Worm (Caenorhabditis elegans) whole organism, young adult: ENCODE results near the gene str-199.

Source experiments
- B0019.2 ChIP-seq: fragments of 200-800 bp; sonication (Bioruptor generic); conservative IDR thresholded peaks from 2 replicates; pipeline ENCODE4 v1.3.6; 2022; ENCODE audit warnings: missing genetic modification reagents, missing genetic modification characterization, missing compliant biosample characterization
- C17E4.6 ChIP-seq: fragments of 200-800 bp; sonication (Bioruptor generic); IDR thresholded peaks from 2 replicates; pipeline ENCODE4 v1.3.6; 2022; ENCODE audit warnings: missing genetic modification reagents, missing genetic modification characterization, missing compliant biosample characterization
- F23B12.7 ChIP-seq: sonication (generic microtip); optimal IDR thresholded peaks from 2 replicates; lab custom pipeline; 2017; ENCODE audit warnings: missing genetic modification characterization, mild to moderate bottlenecking, missing compliant biosample characterization, antibody characterized with exemption, moderate library complexity; ENCODE audit not compliant: insufficient read depth
- F39B2.1 ChIP-seq: fragments of 200-800 bp; sonication (Bioruptor generic); IDR thresholded peaks from 2 replicates; pipeline ENCODE4 v1.3.6; 2022; ENCODE audit warnings: missing genetic modification reagents, missing genetic modification characterization, missing compliant biosample characterization
- F55B11.4 ChIP-seq: sonication (generic microtip); optimal IDR thresholded peaks from 2 replicates; lab custom pipeline; 2016; ENCODE audit warnings: missing compliant biosample characterization, missing genetic modification characterization, borderline replicate concordance; ENCODE audit not compliant: insufficient read depth
- F57A8.1 ChIP-seq: fragments of 200-800 bp; sonication (Bioruptor generic); optimal IDR thresholded peaks from 2 replicates; lab custom pipeline; 2018; ENCODE audit warnings: mild to moderate bottlenecking, missing genetic modification characterization, moderate library complexity, missing compliant biosample characterization
- Y53G8AR.9 ChIP-seq: fragments of 200-800 bp; sonication (Bioruptor generic); conservative IDR thresholded peaks from 2 replicates; pipeline ENCODE4 v1.3.6; 2022; ENCODE audit warnings: missing genetic modification reagents, missing genetic modification characterization, missing compliant biosample characterization
- Y56A3A.18 ChIP-seq: fragments of 200-800 bp; sonication (Bioruptor generic); IDR thresholded peaks from 2 replicates; pipeline ENCODE4 v1.3.6; 2022; ENCODE audit warnings: missing genetic modification reagents, missing genetic modification characterization, missing compliant biosample characterization
- ZK185.1 ChIP-seq: sonication (generic microtip); optimal IDR thresholded peaks from 2 replicates; lab custom pipeline; 2016; ENCODE audit warnings: mild to moderate bottlenecking, missing genetic modification characterization, missing compliant biosample characterization; ENCODE audit not compliant: poor library complexity, severe bottlenecking
- attf-5 ChIP-seq: fragments of 200-800 bp; sonication (Bioruptor generic); optimal IDR thresholded peaks from 2 replicates; lab custom pipeline; 2018; ENCODE audit warnings: mild to moderate bottlenecking, missing genetic modification characterization, missing compliant biosample characterization
- attf-6 ChIP-seq: fragments of 200-800 bp; sonication (Bioruptor generic); IDR thresholded peaks from 2 replicates; pipeline ENCODE4 v1.3.6; 2022; ENCODE audit warnings: missing genetic modification reagents, missing genetic modification characterization, missing compliant biosample characterization
- bed-1 ChIP-seq: fragments of 200-800 bp; sonication (Bioruptor generic); IDR thresholded peaks from 2 replicates; pipeline ENCODE4 v1.3.6; 2022; ENCODE audit warnings: missing genetic modification reagents, missing genetic modification characterization, missing compliant biosample characterization
- cebp-1 ChIP-seq, 2 experiments: fragments of 200-800 bp in 1 of 2; sonication (Bioruptor generic) in 1 of 2; sonication (generic microtip) in 1 of 2; IDR thresholded peaks in 1 of 2; optimal IDR thresholded peaks in 1 of 2; 2 replicates each; pipeline versions ENCODE4 v1.3.6 to Lab custom; 2017 to 2022; ENCODE audit warnings: missing compliant biosample characterization in 2 of 2, missing genetic modification characterization in 2 of 2, mild to moderate bottlenecking in 1 of 2, missing genetic modification reagents in 1 of 2, moderate library complexity in 1 of 2
- chd-7 ChIP-seq: sonication (generic microtip); optimal IDR thresholded peaks from 2 replicates; lab custom pipeline; 2016; ENCODE audit warnings: mild to moderate bottlenecking, missing genetic modification characterization, moderate library complexity, missing compliant biosample characterization
- gei-17 ChIP-seq: fragments of 200-800 bp; sonication (Bioruptor generic); optimal IDR thresholded peaks from 2 replicates; lab custom pipeline; 2018; ENCODE audit warnings: mild to moderate bottlenecking, missing genetic modification characterization, missing compliant biosample characterization
- hlh-26 ChIP-seq: fragments of 200-800 bp; sonication (Bioruptor generic); conservative IDR thresholded peaks from 2 replicates; pipeline ENCODE4 v1.3.6; 2022; ENCODE audit warnings: missing genetic modification reagents, missing genetic modification characterization, missing compliant biosample characterization
- hmg-20 ChIP-seq: fragments of 200-800 bp; sonication (Bioruptor generic); IDR thresholded peaks from 2 replicates; pipeline ENCODE4 v1.3.6; 2022; ENCODE audit warnings: missing genetic modification reagents, missing genetic modification characterization, missing compliant biosample characterization
- hsf-1 ChIP-seq: fragments of 200-800 bp; sonication (Bioruptor generic); IDR thresholded peaks from 2 replicates; pipeline ENCODE4 v1.3.6; 2022; ENCODE audit warnings: missing genetic modification reagents, missing genetic modification characterization, missing compliant biosample characterization
- lin-35 ChIP-seq, 3 experiments: fragments of 150-350 bp in 2 of 3; sonication (generic microtip) in 1 of 3; optimal IDR thresholded peaks; 2 replicates each; lab custom pipeline; 2014 to 2018; ENCODE audit warnings: missing biosample characterization in 3 of 3, missing genetic modification characterization in 3 of 3, missing genetic modification reagents in 3 of 3
- lir-1 ChIP-seq: fragments of 200-800 bp; sonication (Bioruptor generic); conservative IDR thresholded peaks from 2 replicates; pipeline ENCODE4 v1.3.6; 2022; ENCODE audit warnings: missing genetic modification reagents, missing genetic modification characterization, missing compliant biosample characterization
- madf-10 ChIP-seq: sonication (generic microtip); optimal IDR thresholded peaks from 2 replicates; lab custom pipeline; 2016; ENCODE audit warnings: mild to moderate bottlenecking, missing genetic modification characterization, missing compliant biosample characterization
- madf-8 ChIP-seq: fragments of 200-800 bp; sonication (Bioruptor generic); conservative IDR thresholded peaks from 2 replicates; pipeline ENCODE4 v1.3.6; 2022; ENCODE audit warnings: missing genetic modification reagents, missing genetic modification characterization, missing compliant biosample characterization
- mxl-1 ChIP-seq: sonication (generic microtip); optimal IDR thresholded peaks from 2 replicates; lab custom pipeline; 2016; ENCODE audit warnings: missing genetic modification characterization, missing compliant biosample characterization
- nhr-120 ChIP-seq: fragments of 200-800 bp; sonication (Bioruptor generic); IDR thresholded peaks from 2 replicates; pipeline ENCODE4 v1.3.6; 2022; ENCODE audit warnings: missing genetic modification characterization, missing compliant biosample characterization
- nhr-179 ChIP-seq: sonication (generic microtip); optimal IDR thresholded peaks from 2 replicates; lab custom pipeline; 2016; ENCODE audit warnings: mild to moderate bottlenecking, missing genetic modification characterization, missing compliant biosample characterization
- pbrm-1 ChIP-seq: fragments of 200-800 bp; sonication (Bioruptor generic); IDR thresholded peaks from 2 replicates; pipeline ENCODE4 v1.3.6; 2022; ENCODE audit warnings: missing genetic modification reagents, missing genetic modification characterization, missing compliant biosample characterization
- pha-4 ChIP-seq: fragments of 150-350 bp; sonication (generic microtip); optimal IDR thresholded peaks from 2 replicates; lab custom pipeline; 2014; ENCODE audit warnings: missing biosample characterization, missing genetic modification reagents, missing genetic modification characterization
- rcor-1 ChIP-seq: fragments of 200-800 bp; sonication (Bioruptor generic); IDR thresholded peaks from 2 replicates; pipeline ENCODE4 v1.3.6; 2022; ENCODE audit warnings: missing genetic modification reagents, missing genetic modification characterization, missing compliant biosample characterization
- rec-8 ChIP-seq, 2 experiments: sonication (generic microtip); optimal IDR thresholded peaks; 2 replicates each; lab custom pipeline; 2016; ENCODE audit warnings: mild to moderate bottlenecking in 2 of 2, missing genetic modification characterization in 2 of 2, missing genetic modification reagents in 2 of 2, missing genotype in 2 of 2, missing biosample characterization in 1 of 2, missing compliant biosample characterization in 1 of 2, moderate library complexity in 1 of 2
- rpc-1 ChIP-seq, 2 experiments: fragments of 150-350 bp in 1 of 2; sonication (generic microtip) in 1 of 2; optimal IDR thresholded peaks; 2 replicates each; lab custom pipeline; 2014 to 2018; ENCODE audit warnings: missing biosample characterization in 1 of 2, missing genetic modification characterization in 1 of 2, missing genetic modification reagents in 1 of 2, missing genotype in 1 of 2
- sdz-38 ChIP-seq: sonication (generic microtip); optimal IDR thresholded peaks from 2 replicates; lab custom pipeline; 2016; ENCODE audit warnings: missing genotype, missing genetic modification characterization, missing compliant biosample characterization
- snpc-4 ChIP-seq, 5 experiments: fragments of 150-350 bp in 1 of 5; sonication (generic microtip) in 4 of 5; optimal IDR thresholded peaks; 2 replicates each; lab custom pipeline; 2014 to 2018; ENCODE audit warnings: missing genetic modification characterization in 5 of 5, missing biosample characterization in 3 of 5, antibody characterized with exemption in 2 of 5, mild to moderate bottlenecking in 2 of 5, missing compliant biosample characterization in 2 of 5, missing genotype in 2 of 5, moderate library complexity in 2 of 5, missing genetic modification reagents in 1 of 5
- tlf-1 ChIP-seq: fragments of 200-800 bp; sonication (Bioruptor generic); optimal IDR thresholded peaks from 2 replicates; lab custom pipeline; 2018; ENCODE audit warnings: mild to moderate bottlenecking, missing genetic modification characterization, missing compliant biosample characterization
- unc-130 ChIP-seq: sonication (generic microtip); optimal IDR thresholded peaks from 2 replicates; lab custom pipeline; 2016; ENCODE audit warnings: missing genetic modification reagents, missing genetic modification characterization, missing compliant biosample characterization
- unc-62 ChIP-seq: fragments of 150-350 bp; optimal IDR thresholded peaks from 2 replicates; lab custom pipeline; 2014; ENCODE audit warnings: missing biosample characterization, missing genetic modification reagents, missing genetic modification characterization

Gene str-199

DNA sequence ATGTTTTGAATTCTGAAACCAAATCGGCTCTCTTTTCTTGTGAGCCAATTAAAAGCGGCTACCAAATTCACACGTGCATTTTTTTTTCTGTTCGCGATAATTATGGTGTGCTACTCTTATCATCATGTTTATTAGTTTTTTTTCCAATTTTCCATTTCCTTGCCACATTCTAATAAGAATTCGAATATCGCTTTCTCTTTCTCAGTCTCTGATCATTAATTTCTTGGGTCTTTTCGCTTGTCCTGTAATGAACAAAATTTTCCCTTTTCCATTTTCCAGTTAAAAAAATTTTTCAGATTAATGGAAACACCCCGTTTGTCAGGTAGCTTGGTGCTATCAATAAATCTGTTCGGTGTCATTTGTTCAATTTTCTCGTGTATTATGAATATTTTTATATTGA lies 18.7 kb downstream of the str-199 start, which contains the start of gene srbc-26:
Gene srbc-26 (plus strand): TSS at position 301 of the 400 bp plus-strand sequence.
- TF ChIP-seq ZK185.1 (tag; lab: Kevin White, UChicago), result no peak
- TF ChIP-seq pha-4 (tag; lab: Kevin White, UChicago), result no peak
- no peak for TF ChIP-seq lin-35 (GFP tag; optimal IDR thresholded peaks at IDR 0.05; lab: Kevin White, UChicago)
- no peak for TF ChIP-seq F57A8.1 (GFP tag; lab: Kevin White, UChicago)
- no peak for TF ChIP-seq unc-130 (GFP tag; lab: Kevin White, UChicago)
- no peak for TF ChIP-seq gei-17 (GFP tag; lab: Kevin White, UChicago)
- no peak for TF ChIP-seq attf-5 (GFP tag; lab: Kevin White, UChicago)
- no peak for TF ChIP-seq nhr-120 (GFP tag; lab: Robert Waterston, UW)
- TF ChIP-seq Y53G8AR.9, result no peak
- no peak for TF ChIP-seq B0019.2 (GFP tag; lab: Robert Waterston, UW)
- TF ChIP-seq nhr-179 (tag; lab: Kevin White, UChicago), result no peak
- TF ChIP-seq pbrm-1 (GFP tag; lab: Robert Waterston, UW), result no peak
- TF ChIP-seq madf-8 (GFP tag; lab: Robert Waterston, UW), result no peak
- no peak for TF ChIP-seq hmg-20 (GFP tag; lab: Robert Waterston, UW)
- no peak for TF ChIP-seq lir-1 (GFP tag; lab: Robert Waterston, UW)
- no peak for TF ChIP-seq hsf-1
- TF ChIP-seq chd-7 (tag; lab: Kevin White, UChicago), result no peak

DNA sequence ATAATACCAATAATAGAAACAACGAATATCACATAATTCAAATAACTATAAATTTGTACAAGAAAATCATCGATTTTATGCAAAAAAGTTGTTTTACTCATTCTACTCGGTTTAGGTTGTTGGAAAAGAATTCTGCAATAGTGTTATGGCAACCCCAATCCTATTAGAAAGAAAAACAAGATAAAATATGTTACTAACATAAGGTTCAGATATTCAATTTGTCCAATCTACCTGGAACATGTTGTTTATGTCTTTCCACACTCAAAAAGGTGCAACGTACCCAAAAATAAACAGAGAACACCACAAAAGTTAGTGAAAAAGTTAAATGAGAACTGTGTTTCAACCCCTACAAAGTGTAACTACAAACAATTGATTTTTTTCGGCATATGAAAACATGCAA lies 19.5 kb downstream of the str-199 start, which contains the start of gene srw-51:
Gene srw-51 (minus strand): TSS at position 101 of the 400 bp plus-strand sequence.
- TF ChIP-seq madf-10 (tag; lab: Kevin White, UChicago) (no peak), hlh-26 (GFP tag; lab: Robert Waterston, UW) (no peak), hsf-1 (no peak)
- TF ChIP-seq, all 124 proteins: peak for 0

DNA sequence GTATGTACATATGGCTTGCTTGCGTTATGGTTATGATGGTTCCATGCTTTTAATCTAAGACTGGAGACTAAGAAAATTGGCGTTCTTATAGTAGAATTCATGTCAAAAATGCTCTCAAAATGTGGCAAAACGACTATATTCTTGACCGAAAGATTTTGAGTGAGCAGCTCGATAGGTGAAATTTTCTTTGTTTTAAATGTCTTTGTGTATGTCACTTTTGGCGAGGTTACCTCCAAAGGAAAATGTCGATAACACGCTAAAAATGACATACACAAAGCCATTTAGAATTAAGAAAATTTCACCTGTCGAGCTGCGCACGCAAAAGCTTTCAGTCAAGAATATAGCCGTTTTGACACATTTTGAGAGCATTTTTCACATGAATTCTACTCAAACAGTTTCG lies 22.8 kb downstream of the str-199 start, which contains the start of gene srz-66:
Gene srz-66 (minus strand): TSS at position 101 of the 400 bp plus-strand sequence.
- TF ChIP-seq cebp-1 (GFP tag; IDR thresholded peaks at IDR 0.05; lab: Robert Waterston, UW) (no peak), cebp-1 (tag; optimal IDR thresholded peaks at IDR 0.05; lab: Kevin White, UChicago) (no peak), attf-6 (GFP tag; lab: Robert Waterston, UW) (no peak), Y56A3A.18 (no peak), sdz-38 (tag; lab: Kevin White, UChicago) (no peak), pbrm-1 (GFP tag; lab: Robert Waterston, UW) (no peak), mxl-1 (no peak), madf-8 (GFP tag; lab: Robert Waterston, UW) (no peak), bed-1 (no peak), rpc-1 (optimal IDR thresholded peaks at IDR 0.05; lab: Kevin White, UChicago) (no peak), rpc-1 (tag; optimal IDR thresholded peaks at IDR 0.05; lab: Kevin White, UChicago) (no peak), rec-8 (tag; optimal IDR thresholded peaks at IDR 0.05; lab: Kevin White, UChicago) (no peak), rcor-1 (no peak), snpc-4 (GFP tag; optimal IDR thresholded peaks at IDR 0.05; lab: Kevin White, UChicago) (no peak), snpc-4 (tag; optimal IDR thresholded peaks at IDR 0.05; lab: Kevin White, UChicago) (no peak), tlf-1 (GFP tag; lab: Kevin White, UChicago) (no peak), C17E4.6 (GFP tag; lab: Robert Waterston, UW) (no peak)

- TF ChIP-seq unc-62 (GFP tag; lab: Kevin White, UChicago), result no peak
- no peak for TF ChIP-seq nhr-120 (GFP tag; lab: Robert Waterston, UW)
- TF ChIP-seq F39B2.1, result no peak
- TF ChIP-seq lin-35 (GFP tag; optimal IDR thresholded peaks at IDR 0.05; lab: Kevin White, UChicago), result no peak
- TF ChIP-seq F55B11.4 (tag; lab: Kevin White, UChicago), result no peak
- no peak for TF ChIP-seq F23B12.7 (tag; lab: Kevin White, UChicago)
Observed at ce11 chrV:17165409-17165808, 24.9 kb downstream of the str-199 start, which contains the start of gene srh-102. Gene srh-102 (minus strand): TSS chrV:17165509.
